Fruit fly (Drosophila melanogaster) whole organism, adult: ENCODE data around the gene pros.

ENCODE experiments used
- CG5204 ChIP-seq: fragments of 200-800 bp; sonication (Bioruptor generic); optimal IDR thresholded peaks from 2 replicates; lab custom pipeline; 2016; ENCODE audit warnings: missing biosample characterization, missing genetic modification characterization
- Crg-1 ChIP-seq: fragments of 200-800 bp; sonication (Bioruptor generic); optimal IDR thresholded peaks from 2 replicates; lab custom pipeline; 2016; ENCODE audit warnings: missing biosample characterization, missing genetic modification characterization
- cic ChIP-seq: fragments of 200-800 bp; sonication (Bioruptor generic); optimal IDR thresholded peaks from 2 replicates; lab custom pipeline; 2017; ENCODE audit warnings: missing biosample characterization, mild to moderate bottlenecking, missing genetic modification characterization, moderate library complexity

dm6 chr3R:11456539-11456938, 128.3 kb downstream of the pros start:
- TF ChIP-seq CG5204 (GFP tag; lab: Kevin White, UChicago) (no peak), Crg-1 (no peak), cic (GFP tag; lab: Kevin White, UChicago) (no peak)
